Worm (Caenorhabditis elegans): ENCODE measurements around the gene F38A6.5.
A peak's percentile ranks its signal among the peaks of the same experiment; 100 is the strongest.

Gene F38A6.5

ce11 chrV:20797918-20798317 lies 24.4 kb upstream of the F38A6.5 start, which contains the start of gene sdf-9:
Gene sdf-9, plus strand, starts transcription at chrV:20798218.
- TF ChIP-seq nhr-11 (tag; optimal IDR thresholded peaks at IDR 0.05): no peak
- TF ChIP-seq tbx-2 (tag; optimal IDR thresholded peaks at IDR 0.05): no peak
- no peak for TF ChIP-seq mdl-1 (tag; optimal IDR thresholded peaks at IDR 0.05)
- no peak for TF ChIP-seq lin-15B (tag; optimal IDR thresholded peaks at IDR 0.05)
- TF ChIP-seq R02D3.7 (tag; optimal IDR thresholded peaks at IDR 0.05): no peak
- no peak for TF ChIP-seq ceh-82 (tag; optimal IDR thresholded peaks at IDR 0.05)

ce11 chrV:20793761-20794160 lies 20.2 kb upstream of the F38A6.5 start:
- TF ChIP-seq elt-2 (tag; optimal IDR thresholded peaks at IDR 0.05): peak; percentile 53
- TF ChIP-seq nhr-76 (tag; optimal IDR thresholded peaks at IDR 0.05): no peak
- no peak for TF ChIP-seq zag-1 (tag; optimal IDR thresholded peaks at IDR 0.05)
- no peak for TF ChIP-seq ceh-28 (tag; optimal IDR thresholded peaks at IDR 0.05)
- peak; percentile 42 for TF ChIP-seq nfya-1 (tag; optimal IDR thresholded peaks at IDR 0.05; ENCODE audit: insufficient read depth)
- TF ChIP-seq ztf-4 (tag; optimal IDR thresholded peaks at IDR 0.05): no peak
- TF ChIP-seq lin-39 (tag; optimal IDR thresholded peaks at IDR 0.05): peak; percentile 45
- TF ChIP-seq nhr-67 (tag; optimal IDR thresholded peaks at IDR 0.05): no peak
- TF ChIP-seq elt-1 (tag; optimal IDR thresholded peaks at IDR 0.05): no peak

- TF ChIP-seq ztf-11 (tag; optimal IDR thresholded peaks at IDR 0.05): no peak
- no peak for TF ChIP-seq pha-4 (tag; optimal IDR thresholded peaks at IDR 0.05)
- no peak for TF ChIP-seq nhr-43 (tag; optimal IDR thresholded peaks at IDR 0.05; ENCODE audit: poor library complexity, severe bottlenecking)
- TF ChIP-seq pqm-1 (tag; optimal IDR thresholded peaks at IDR 0.05): peak; percentile 43
- peak; percentile 68 for TF ChIP-seq elt-2 (tag; optimal IDR thresholded peaks at IDR 0.05)
These were observed 18.9 kb upstream of the F38A6.5 start, which contains the start of gene Y44A6D.3 for ce11 chrV:20792371-20792890. Gene Y44A6D.3, minus strand, starts transcription at chrV:20792421.

- no peak for TF ChIP-seq R02D3.7 (tag; optimal IDR thresholded peaks at IDR 0.05)
- TF ChIP-seq lin-39 (tag; optimal IDR thresholded peaks at IDR 0.05): no peak
- peak; percentile 24 for TF ChIP-seq ceh-82 (tag; optimal IDR thresholded peaks at IDR 0.05)
These were observed 17.1 kb upstream of the F38A6.5 start for ce11 chrV:20790616-20791015.

- TF ChIP-seq elt-1 (tag; optimal IDR thresholded peaks at IDR 0.05): no peak
- TF ChIP-seq unc-39 (tag; optimal IDR thresholded peaks at IDR 0.05): no peak
- TF ChIP-seq unc-62 (GFP tag; optimal IDR thresholded peaks at IDR 0.05): no peak
- TF ChIP-seq nhr-77 (tag; optimal IDR thresholded peaks at IDR 0.05): no peak
- TF ChIP-seq egl-27 (tag; optimal IDR thresholded peaks at IDR 0.05): no peak
- no peak for TF ChIP-seq ceh-82 (tag; optimal IDR thresholded peaks at IDR 0.05)
- TF ChIP-seq jun-1 (tag; optimal IDR thresholded peaks at IDR 0.05): no peak
These were observed 16.5 kb upstream of the F38A6.5 start, which contains the start of gene Y44A6D.1 for ce11 chrV:20790011-20790410. Gene Y44A6D.1, minus strand, starts transcription at chrV:20790033.

- TF ChIP-seq zag-1 (tag; optimal IDR thresholded peaks at IDR 0.05): no peak
- peak; percentile 6 for TF ChIP-seq skn-1 (tag; optimal IDR thresholded peaks at IDR 0.05)
- peak; percentile 89 for TF ChIP-seq fkh-10 (GFP tag; optimal IDR thresholded peaks at IDR 0.05)
- TF ChIP-seq ceh-28 (tag; optimal IDR thresholded peaks at IDR 0.05): peak; percentile 1
- TF ChIP-seq nhr-25 (tag; optimal IDR thresholded peaks at IDR 0.05): no peak
- TF ChIP-seq mdl-1 (tag; optimal IDR thresholded peaks at IDR 0.05): peak; percentile 19
- peak; percentile 29 for TF ChIP-seq hmg-11 (tag; optimal IDR thresholded peaks at IDR 0.05)
- TF ChIP-seq lin-39 (tag; optimal IDR thresholded peaks at IDR 0.05): peak; percentile 79
- TF ChIP-seq nfya-1 (tag; optimal IDR thresholded peaks at IDR 0.05; ENCODE audit: insufficient read depth): peak; percentile 76
- TF ChIP-seq ztf-11 (tag; optimal IDR thresholded peaks at IDR 0.05): no peak
- TF ChIP-seq mml-1 (tag; optimal IDR thresholded peaks at IDR 0.05): no peak
- TF ChIP-seq snpc-4 (tag; optimal IDR thresholded peaks at IDR 0.05): peak; percentile 38
These were observed 15.6 kb upstream of the F38A6.5 start, which contains the start of gene tpan-1 for ce11 chrV:20789105-20789504. Gene tpan-1, plus strand, starts transcription at chrV:20789502.

- no peak for TF ChIP-seq mml-1 (tag; optimal IDR thresholded peaks at IDR 0.05)
- TF ChIP-seq ceh-82 (tag; optimal IDR thresholded peaks at IDR 0.05): no peak
- no peak for TF ChIP-seq lsy-12 (tag; optimal IDR thresholded peaks at IDR 0.05)
- no peak for TF ChIP-seq daf-12 (tag; optimal IDR thresholded peaks at IDR 0.05)
- TF ChIP-seq ztf-11 (tag; optimal IDR thresholded peaks at IDR 0.05): no peak
- TF ChIP-seq skn-1 (tag; optimal IDR thresholded peaks at IDR 0.05): no peak
- no peak for TF ChIP-seq nhr-12 (tag; optimal IDR thresholded peaks at IDR 0.05)
- no peak for TF ChIP-seq nfya-1 (tag; optimal IDR thresholded peaks at IDR 0.05; ENCODE audit: insufficient read depth)
- no peak for TF ChIP-seq elt-2 (tag; optimal IDR thresholded peaks at IDR 0.05)
- TF ChIP-seq zag-1 (tag; optimal IDR thresholded peaks at IDR 0.05): no peak
- no peak for TF ChIP-seq nhr-28 (tag; optimal IDR thresholded peaks at IDR 0.05)
- TF ChIP-seq R02D3.7 (tag; optimal IDR thresholded peaks at IDR 0.05): no peak
- no peak for TF ChIP-seq snpc-4 (tag; optimal IDR thresholded peaks at IDR 0.05)
- TF ChIP-seq nhr-43 (tag; optimal IDR thresholded peaks at IDR 0.05; ENCODE audit: poor library complexity, severe bottlenecking): no peak
- no peak for TF ChIP-seq ceh-16 (tag; optimal IDR thresholded peaks at IDR 0.05)
- no peak for TF ChIP-seq ZK546.5 (tag; optimal IDR thresholded peaks at IDR 0.05)
- no peak for TF ChIP-seq nhr-237 (tag; optimal IDR thresholded peaks at IDR 0.05)
These were observed 12.3 kb upstream of the F38A6.5 start for ce11 chrV:20785848-20786225.

All from whole organism, L3 larva.